Worm (Caenorhabditis elegans): Measurements from ENCODE around the gene C31B8.12.
"Not testable (repeated sequence)": the region's sequence is repeated elsewhere in the genome, so short reads cannot be mapped to it uniquely, and the experiment has no call there.

DNA sequence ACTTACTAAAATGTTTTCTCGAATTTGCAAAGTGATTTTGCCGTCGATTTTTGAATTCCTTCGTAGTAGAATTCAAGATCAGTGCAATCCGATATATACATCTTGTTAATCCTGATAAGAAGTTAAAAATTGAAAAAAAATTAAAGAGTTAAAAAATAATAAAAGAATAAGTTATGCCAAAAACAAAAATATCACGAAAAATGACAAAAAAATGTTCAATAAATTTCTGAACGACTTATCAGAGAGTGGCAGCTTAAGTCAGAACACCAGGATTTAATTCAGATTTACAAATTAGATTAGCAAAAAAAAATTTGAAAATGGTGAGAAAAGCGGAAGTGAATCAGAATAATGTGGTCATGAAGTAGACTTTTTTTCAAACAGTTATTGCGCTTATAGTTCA lies 47.8 kb upstream of the C31B8.12 start, which contains the start of gene srw-123:
- TF ChIP-seq gmeb-2 (tag; optimal IDR thresholded peaks at IDR 0.05); ceh-2 (tag; optimal IDR thresholded peaks at IDR 0.05); fkh-10 (GFP tag; optimal IDR thresholded peaks at IDR 0.05); ref-2 (tag; optimal IDR thresholded peaks at IDR 0.05); lim-6 (tag; optimal IDR thresholded peaks at IDR 0.05); Y22D7AL.16 (tag; optimal IDR thresholded peaks at IDR 0.05); F13H6.1 (tag; optimal IDR thresholded peaks at IDR 0.05); hlh-13 (GFP tag; optimal IDR thresholded peaks at IDR 0.05); pax-1 (tag; optimal IDR thresholded peaks at IDR 0.05): not testable (repeated sequence)

Data from whole organism, late embryonic.